Worm (Caenorhabditis elegans): ENCODE results near the gene col-91.

Gene col-91

ce11 chrIII:8224769-8225168 lies 38.7 kb downstream of the col-91 start, which contains the start of gene mob-4:
mob-4 (plus strand) TSS chrIII:8225097.
- TF ChIP-seq elt-3 (tag; optimal IDR thresholded peaks at IDR 0.05) (no peak), unc-62 (GFP tag; optimal IDR thresholded peaks at IDR 0.05) (no peak), mab-5 (tag; optimal IDR thresholded peaks at IDR 0.05) (no peak), unc-120 (tag; optimal IDR thresholded peaks at IDR 0.05; ENCODE audit: poor library complexity, severe bottlenecking) (no peak), nhr-2 (tag; optimal IDR thresholded peaks at IDR 0.05) (no peak), lsy-2 (tag; optimal IDR thresholded peaks at IDR 0.05) (no peak), tbx-8 (GFP tag; optimal IDR thresholded peaks at IDR 0.05) (no peak), pha-4 (tag; optimal IDR thresholded peaks at IDR 0.05) (no peak), ces-1 (GFP tag; optimal IDR thresholded peaks at IDR 0.05) (no peak), lin-13 (tag; optimal IDR thresholded peaks at IDR 0.05) (no peak), nhr-237 (tag; optimal IDR thresholded peaks at IDR 0.05) (no peak), blmp-1 (tag; optimal IDR thresholded peaks at IDR 0.05) (no peak), snpc-4 (tag; optimal IDR thresholded peaks at IDR 0.05) (no peak), mls-2 (tag; optimal IDR thresholded peaks at IDR 0.05) (no peak), nhr-28 (tag; optimal IDR thresholded peaks at IDR 0.05) (no peak), ham-2 (GFP tag; optimal IDR thresholded peaks at IDR 0.05) (no peak), bed-3 (GFP tag; optimal IDR thresholded peaks at IDR 0.05) (no peak), M03D4.4 (tag; optimal IDR thresholded peaks at IDR 0.05) (no peak), ceh-43 (GFP tag; optimal IDR thresholded peaks at IDR 0.05) (no peak), sptf-1 (tag; optimal IDR thresholded peaks at IDR 0.05) (no peak)

ce11 chrIII:8220081-8220480 lies 43.4 kb downstream of the col-91 start:
- peak; percentile 31 for TF ChIP-seq nhr-2 (tag; optimal IDR thresholded peaks at IDR 0.05)
- TF ChIP-seq pha-4 (tag; optimal IDR thresholded peaks at IDR 0.05), result no peak
- peak; percentile 27 for TF ChIP-seq zip-8 (tag; optimal IDR thresholded peaks at IDR 0.05)

ce11 chrIII:8217919-8218318 lies 45.5 kb downstream of the col-91 start, which contains the start of gene C30A5.16:
C30A5.16 (plus strand) TSS chrIII:8218219.
- no peak for TF ChIP-seq lin-13 (tag; optimal IDR thresholded peaks at IDR 0.05)
- no peak for TF ChIP-seq snpc-4 (tag; optimal IDR thresholded peaks at IDR 0.05)
- TF ChIP-seq lsy-2 (tag; optimal IDR thresholded peaks at IDR 0.05), result no peak
- TF ChIP-seq mls-2 (tag; optimal IDR thresholded peaks at IDR 0.05), result no peak
- TF ChIP-seq mab-5 (tag; optimal IDR thresholded peaks at IDR 0.05), result no peak
- no peak for TF ChIP-seq ztf-11 (tag; optimal IDR thresholded peaks at IDR 0.05)
- no peak for TF ChIP-seq ham-2 (GFP tag; optimal IDR thresholded peaks at IDR 0.05)
- TF ChIP-seq nhr-2 (tag; optimal IDR thresholded peaks at IDR 0.05), result no peak
- TF ChIP-seq cnd-1 (tag; optimal IDR thresholded peaks at IDR 0.05), result no peak
- no peak for TF ChIP-seq nhr-76 (tag; optimal IDR thresholded peaks at IDR 0.05)
- TF ChIP-seq ceh-43 (GFP tag; optimal IDR thresholded peaks at IDR 0.05), result no peak
- TF ChIP-seq blmp-1 (tag; optimal IDR thresholded peaks at IDR 0.05), result no peak
- TF ChIP-seq ceh-83 (GFP tag; optimal IDR thresholded peaks at IDR 0.05), result no peak
- no peak for TF ChIP-seq ces-1 (GFP tag; optimal IDR thresholded peaks at IDR 0.05)
- no peak for TF ChIP-seq elt-3 (tag; optimal IDR thresholded peaks at IDR 0.05)
- TF ChIP-seq sptf-1 (tag; optimal IDR thresholded peaks at IDR 0.05), result no peak
- TF ChIP-seq ceh-39 (tag; optimal IDR thresholded peaks at IDR 0.05), result no peak

- no peak for TF ChIP-seq tbx-8 (GFP tag; optimal IDR thresholded peaks at IDR 0.05)
- peak; percentile 55 for TF ChIP-seq lsy-2 (tag; optimal IDR thresholded peaks at IDR 0.05)
Measured at ce11 chrIII:8216224-8216623, 47.2 kb downstream of the col-91 start, which contains the start of gene unc-86. unc-86 (minus strand) TSS chrIII:8216336.
